Worm (Caenorhabditis elegans): ENCODE measurements around the gene bath-9.

Gene bath-9

ce11 chrII:3376789-3377188 is at the start of gene bath-9:
TSS of gene bath-9 (plus strand) at chrII:3377089.
- TF ChIP-seq let-526 (GFP tag; IDR thresholded peaks at IDR 0.05) (no peak), F57C9.4 (tag; optimal IDR thresholded peaks at IDR 0.05) (no peak)

DNA sequence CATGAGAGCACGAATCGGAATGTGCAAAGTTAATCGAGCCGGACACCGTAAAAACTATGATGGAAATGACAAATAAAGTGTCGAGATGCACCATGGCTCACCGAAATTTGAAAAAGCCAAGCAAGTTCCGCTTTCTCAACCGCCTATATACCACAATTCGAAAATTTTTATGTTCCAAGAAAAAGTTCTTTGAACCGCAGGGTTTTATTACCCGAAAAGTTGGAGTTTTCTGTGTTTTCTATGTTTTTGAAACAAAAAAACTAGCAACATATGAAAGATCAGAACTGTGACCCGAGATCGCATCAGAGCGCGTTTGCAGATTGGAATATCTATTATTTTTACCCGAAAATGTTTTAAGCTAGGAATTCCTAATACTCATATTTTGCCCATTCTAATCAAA is 49.8 kb upstream of the bath-9 start, which contains the start of gene Y46D2A.3:
Y46D2A.3 (minus strand) TSS at position 101 of the 400 bp plus-strand sequence.
- TF ChIP-seq ceh-58 (GFP tag; IDR thresholded peaks at IDR 0.05), result no peak
- no peak for TF ChIP-seq chd-7 (tag; optimal IDR thresholded peaks at IDR 0.05)
- TF ChIP-seq lin-40 (tag; optimal IDR thresholded peaks at IDR 0.05), result no peak
- no peak for TF ChIP-seq athp-1 (tag; optimal IDR thresholded peaks at IDR 0.05)
- no peak for TF ChIP-seq cebp-2 (GFP tag; IDR thresholded peaks at IDR 0.05)
- no peak for TF ChIP-seq B0261.1 (tag; optimal IDR thresholded peaks at IDR 0.05)
- no peak for TF ChIP-seq ZK185.1 (tag; optimal IDR thresholded peaks at IDR 0.05; ENCODE audit: poor library complexity, severe bottlenecking)
- TF ChIP-seq lsy-27 (tag; optimal IDR thresholded peaks at IDR 0.05; ENCODE audit: borderline replicate concordance, insufficient read depth), result no peak
- no peak for TF ChIP-seq rec-8 (tag; optimal IDR thresholded peaks at IDR 0.05)
- TF ChIP-seq B0019.2 (GFP tag; conservative IDR thresholded peaks at IDR 0.05), result no peak
- no peak for TF ChIP-seq rpc-1 (optimal IDR thresholded peaks at IDR 0.05)
- TF ChIP-seq rpc-1 (tag; optimal IDR thresholded peaks at IDR 0.05), result no peak
- TF ChIP-seq ztf-18 (tag; optimal IDR thresholded peaks at IDR 0.05), result no peak
- TF ChIP-seq mxl-1 (tag; optimal IDR thresholded peaks at IDR 0.05), result no peak
- TF ChIP-seq tlf-1 (GFP tag; optimal IDR thresholded peaks at IDR 0.05), result no peak
- no peak for TF ChIP-seq bed-1 (GFP tag; IDR thresholded peaks at IDR 0.05)
- no peak for TF ChIP-seq Y53G8AR.9 (GFP tag; conservative IDR thresholded peaks at IDR 0.05)
- no peak for TF ChIP-seq ceh-27 (GFP tag; optimal IDR thresholded peaks at IDR 0.05)
- TF ChIP-seq K12H6.12 (tag; optimal IDR thresholded peaks at IDR 0.05), result no peak
- TF ChIP-seq hsf-1 (GFP tag; IDR thresholded peaks at IDR 0.05), result no peak
- TF ChIP-seq ceh-91 (GFP tag; IDR thresholded peaks at IDR 0.05), result no peak

- TF ChIP-seq tbp1 (GFP tag; optimal IDR thresholded peaks at IDR 0.05), result no peak
- TF ChIP-seq hmg-20 (GFP tag; IDR thresholded peaks at IDR 0.05), result no peak
- TF ChIP-seq F37B4.10 (GFP tag; IDR thresholded peaks at IDR 0.05), result no peak
- TF ChIP-seq bed-1 (GFP tag; IDR thresholded peaks at IDR 0.05), result no peak
- no peak for TF ChIP-seq rpc-1 (optimal IDR thresholded peaks at IDR 0.05)
- TF ChIP-seq rpc-1 (tag; optimal IDR thresholded peaks at IDR 0.05), result no peak
- no peak for TF ChIP-seq ceh-27 (GFP tag; optimal IDR thresholded peaks at IDR 0.05)
- TF ChIP-seq attf-5 (GFP tag; optimal IDR thresholded peaks at IDR 0.05), result no peak
Observed at ce11 chrII:3332039-3332438, 44.9 kb upstream of the bath-9 start, which contains the start of gene irld-27. TSS of gene irld-27 (plus strand) at chrII:3332339.

DNA sequence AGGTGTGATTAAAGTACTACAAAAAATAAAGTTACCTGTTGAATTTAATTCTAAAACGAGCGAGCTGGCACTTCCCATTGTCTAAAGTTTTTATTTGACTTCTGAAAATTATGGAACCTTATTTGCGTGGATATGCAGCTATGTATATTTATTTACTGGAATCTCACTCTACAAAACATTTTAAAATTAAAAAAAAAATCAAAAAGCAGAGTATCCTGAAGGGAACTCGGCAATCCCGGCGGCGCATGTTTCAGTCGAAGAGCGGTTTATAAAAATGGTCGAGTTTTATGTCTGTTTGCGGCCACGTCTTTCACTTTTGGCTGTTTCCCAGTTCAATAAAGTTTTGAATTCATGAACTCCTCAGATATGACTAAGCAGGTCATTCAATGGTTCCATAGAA is 39.9 kb upstream of the bath-9 start, which contains the start of gene F14D2.19:
F14D2.19 (minus strand) TSS at position 101 of the 400 bp plus-strand sequence.
- TF ChIP-seq sdz-38 (tag; optimal IDR thresholded peaks at IDR 0.05), result no peak
- TF ChIP-seq zfh-2 (GFP tag; conservative IDR thresholded peaks at IDR 0.05), result no peak
- TF ChIP-seq lsy-27 (tag; optimal IDR thresholded peaks at IDR 0.05; ENCODE audit: borderline replicate concordance, insufficient read depth), result no peak
- no peak for TF ChIP-seq nhr-179 (tag; optimal IDR thresholded peaks at IDR 0.05)
- no peak for TF ChIP-seq egl-18 (GFP tag; IDR thresholded peaks at IDR 0.05)
- TF ChIP-seq F39B2.1 (GFP tag; IDR thresholded peaks at IDR 0.05), result no peak
- TF ChIP-seq nhr-27 (tag; optimal IDR thresholded peaks at IDR 0.05), result no peak
- no peak for TF ChIP-seq him-1 (tag; optimal IDR thresholded peaks at IDR 0.05)
- no peak for TF ChIP-seq K11D2.4 (GFP tag; IDR thresholded peaks at IDR 0.05)
- no peak for TF ChIP-seq hsf-1 (GFP tag; IDR thresholded peaks at IDR 0.05)

Measured in whole organism, young adult.